Worm (Caenorhabditis elegans): ENCODE results near the gene C41H7.9.

DNA sequence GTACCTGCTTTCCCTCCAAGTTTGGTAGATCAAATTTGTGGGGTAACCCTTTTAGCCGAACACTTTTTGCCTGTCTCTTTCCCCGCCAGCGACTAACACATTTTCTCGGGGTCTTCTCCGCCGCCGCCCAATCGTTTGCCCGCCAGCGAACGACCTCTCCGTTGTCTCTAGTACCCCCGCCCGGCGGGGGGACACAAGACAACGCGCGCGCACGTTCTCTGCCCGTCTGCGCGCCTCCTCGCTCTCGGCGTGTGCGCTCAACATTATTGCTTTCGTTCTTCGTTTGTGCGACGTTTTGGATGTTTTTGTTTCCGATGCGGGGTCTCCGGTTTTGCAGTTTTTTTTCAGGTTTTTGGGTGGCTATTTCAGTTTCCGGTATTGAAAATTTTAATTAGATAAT, 43.5 kb upstream of the C41H7.9 start:
- TF ChIP-seq daf-12 (tag; optimal IDR thresholded peaks at IDR 0.05) (no peak), nfya-1 (tag; optimal IDR thresholded peaks at IDR 0.05; ENCODE audit: insufficient read depth) (peak; percentile 46), ZK546.5 (tag; optimal IDR thresholded peaks at IDR 0.05) (no peak), ceh-9 (tag; optimal IDR thresholded peaks at IDR 0.05) (no peak), pqm-1 (tag; optimal IDR thresholded peaks at IDR 0.05) (no peak), egl-27 (tag; optimal IDR thresholded peaks at IDR 0.05) (no peak), fkh-10 (GFP tag; optimal IDR thresholded peaks at IDR 0.05) (no peak), skn-1 (tag; optimal IDR thresholded peaks at IDR 0.05) (no peak), unc-39 (tag; optimal IDR thresholded peaks at IDR 0.05) (no peak), aly-2 (tag; optimal IDR thresholded peaks at IDR 0.05) (no peak), nhr-237 (tag; optimal IDR thresholded peaks at IDR 0.05) (no peak)

Data from whole organism, L3 larva.